Fruit fly (Drosophila melanogaster): Measurements from ENCODE around the gene dbe.
A peak's percentile ranks its signal among the peaks of the same experiment; 100 is the strongest.
"Not testable (repeated sequence)": the region's sequence is repeated elsewhere in the genome, so short reads cannot be mapped to it uniquely, and the experiment has no call there.

DNA sequence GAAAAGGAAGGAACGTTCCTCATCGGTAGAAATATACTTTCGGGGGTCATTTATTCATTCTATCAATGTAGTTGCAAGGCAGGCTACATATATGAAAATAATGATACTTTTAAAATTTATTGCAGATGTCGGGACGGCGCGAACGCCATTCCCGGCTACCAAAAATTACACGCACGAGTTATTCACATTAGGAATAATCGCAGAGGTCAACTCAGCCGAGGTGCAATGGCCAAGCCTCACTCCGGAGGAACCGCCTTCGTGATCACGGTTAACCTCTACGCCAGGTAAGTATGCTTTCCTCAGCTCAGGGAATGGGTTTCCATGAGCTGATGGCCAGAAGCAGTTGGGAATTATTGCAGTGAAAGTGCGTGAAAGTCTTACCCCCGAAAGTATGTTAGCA lies 31.7 kb upstream of the dbe start:
- not testable (repeated sequence) for TF ChIP-seq vri, spab, salr, net, CG6808 (GFP tag; optimal IDR thresholded peaks at IDR 0.05)
- TF ChIP-seq lz (GFP tag; optimal IDR thresholded peaks at IDR 0.05): peak; percentile 15
